Worm (Caenorhabditis elegans) whole organism, L4 larva: ENCODE results near the gene sap-49.

Source experiments
- daf-12 ChIP-seq: fragments of 150-350 bp; optimal IDR thresholded peaks from 2 replicates; lab custom pipeline; 2014; ENCODE audit warnings: missing biosample characterization, missing genetic modification reagents, missing genetic modification characterization
- fos-1 ChIP-seq: fragments of 150-350 bp; optimal IDR thresholded peaks from 2 replicates; lab custom pipeline; 2014; ENCODE audit warnings: missing biosample characterization, missing genetic modification characterization
- mdl-1 ChIP-seq, 2 experiments: fragments of 150-350 bp in 1 of 2; sonication (generic microtip) in 1 of 2; optimal IDR thresholded peaks; 2 replicates each; lab custom pipeline; 2014 to 2017; ENCODE audit warnings: missing biosample characterization in 2 of 2, missing genetic modification characterization in 2 of 2
- mep-1 ChIP-seq: fragments of 150-350 bp; sonication (generic microtip); optimal IDR thresholded peaks from 3 replicates; lab custom pipeline; 2014; ENCODE audit warnings: missing biosample characterization, missing genetic modification characterization
- vab-7 ChIP-seq: fragments of 200-800 bp; sonication (Bioruptor generic); IDR thresholded peaks from 2 replicates; pipeline ENCODE4 v1.3.6; 2022; ENCODE audit warnings: missing genetic modification reagents, missing genetic modification characterization, missing compliant biosample characterization
- zfp-2 ChIP-seq: sonication (generic microtip); optimal IDR thresholded peaks from 2 replicates; lab custom pipeline; 2016; ENCODE audit warnings: mild to moderate bottlenecking, missing genetic modification characterization, missing compliant biosample characterization
- ztf-11 ChIP-seq: fragments of 150-350 bp; optimal IDR thresholded peaks from 2 replicates; lab custom pipeline; 2014; ENCODE audit warnings: missing biosample characterization, missing genetic modification characterization

DNA sequence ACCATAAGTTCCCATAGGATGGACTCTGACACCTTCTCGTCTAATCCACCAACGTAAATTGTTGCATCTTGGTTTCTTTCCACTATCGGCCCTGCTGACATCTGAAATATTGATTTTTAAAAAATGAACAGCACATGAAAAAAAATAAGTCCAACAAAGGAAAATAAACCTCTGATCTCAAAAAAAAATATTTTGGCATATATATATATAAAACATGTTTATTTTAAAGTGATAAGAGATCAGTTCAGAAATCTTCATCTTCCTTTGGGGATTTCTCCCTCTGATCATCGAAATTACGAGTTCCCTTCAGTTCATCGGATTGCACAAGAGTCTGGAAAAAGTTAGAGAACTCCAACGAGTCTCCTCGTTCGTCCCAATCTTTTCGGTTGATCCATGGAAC lies at the start of gene sap-49:
- TF ChIP-seq mdl-1 (tag; optimal IDR thresholded peaks at IDR 0.05; lab: Kevin White, UChicago): no peak
- TF ChIP-seq daf-12 (tag; lab: Kevin White, UChicago): no peak
- no peak for TF ChIP-seq ztf-11 (tag; lab: Kevin White, UChicago)
- TF ChIP-seq mep-1 (tag; lab: Kevin White, UChicago): no peak
- TF ChIP-seq fos-1 (tag; lab: Kevin White, UChicago): no peak
- no peak for TF ChIP-seq zfp-2 (tag; lab: Kevin White, UChicago)
- no peak for TF ChIP-seq vab-7
